Fruit fly (Drosophila melanogaster) whole organism, prepupa: ENCODE measurements around the gene mbo.

Experiments used
- Blimp-1 ChIP-seq: fragments of 200-800 bp; sonication (Bioruptor generic); optimal IDR thresholded peaks from 3 replicates; lab custom pipeline; 2017; ENCODE audit warnings: missing biosample characterization, missing genetic modification characterization, mild to moderate bottlenecking, moderate library complexity, missing genetic modification reagents
- CG11762 ChIP-seq: fragments of 200-800 bp; sonication (Bioruptor generic); optimal IDR thresholded peaks from 3 replicates; lab custom pipeline; 2016; ENCODE audit warnings: missing biosample characterization, missing genetic modification characterization; ENCODE audit not compliant: insufficient read depth
- CG11902 ChIP-seq: fragments of 200-800 bp; sonication (Bioruptor generic); optimal IDR thresholded peaks from 3 replicates; lab custom pipeline; 2016; ENCODE audit warnings: missing biosample characterization, missing genetic modification characterization
- CG15336 ChIP-seq: fragments of 200-800 bp; sonication (Bioruptor generic); IDR thresholded peaks from 2 replicates; pipeline ENCODE4 v1.3.6; 2022; ENCODE audit warnings: missing biosample characterization, missing genetic modification characterization
- CG1621 ChIP-seq: fragments of 200-800 bp; sonication (Bioruptor generic); optimal IDR thresholded peaks from 3 replicates; lab custom pipeline; 2018; ENCODE audit warnings: missing biosample characterization, mild to moderate bottlenecking, missing genetic modification characterization
- CG16779 ChIP-seq: fragments of 200-800 bp; sonication (Bioruptor generic); optimal IDR thresholded peaks from 3 replicates; lab custom pipeline; 2017; ENCODE audit warnings: missing biosample characterization, mild to moderate bottlenecking, missing genetic modification characterization
- CG3032 ChIP-seq: fragments of 200-800 bp; optimal IDR thresholded peaks from 2 replicates; lab custom pipeline; 2019; ENCODE audit warnings: missing biosample characterization, mild to moderate bottlenecking, missing genetic modification characterization, moderate library complexity
- CG32006 ChIP-seq: fragments of 200-800 bp; sonication (Bioruptor generic); optimal IDR thresholded peaks from 3 replicates; lab custom pipeline; 2017; ENCODE audit warnings: missing biosample characterization, mild to moderate bottlenecking, missing genetic modification characterization
- CG34406 ChIP-seq: fragments of 200-800 bp; sonication (Bioruptor generic); optimal IDR thresholded peaks from 3 replicates; lab custom pipeline; 2016; ENCODE audit warnings: missing biosample characterization, missing genetic modification characterization
- CG6163 ChIP-seq: fragments of 200-800 bp; sonication (Bioruptor generic); IDR thresholded peaks from 3 replicates; pipeline ENCODE4 v1.3.6; 2022; ENCODE audit warnings: missing biosample characterization, missing genetic modification characterization
- CG6792 ChIP-seq: fragments of 200-800 bp; sonication (Bioruptor generic); optimal IDR thresholded peaks from 3 replicates; lab custom pipeline; 2016; ENCODE audit warnings: missing biosample characterization, missing genetic modification characterization
- CG6808 ChIP-seq: fragments of 200-800 bp; sonication (Bioruptor generic); optimal IDR thresholded peaks from 3 replicates; lab custom pipeline; 2017; ENCODE audit warnings: missing biosample characterization, missing genetic modification characterization, mild to moderate bottlenecking, moderate library complexity, missing genetic modification reagents
- CG6854 ChIP-seq: fragments of 200-800 bp; sonication (Bioruptor generic); optimal IDR thresholded peaks from 2 replicates; lab custom pipeline; 2017; ENCODE audit warnings: missing biosample characterization, mild to moderate bottlenecking, missing genetic modification characterization
- CG7368 ChIP-seq: fragments of 200-800 bp; sonication (Bioruptor generic); optimal IDR thresholded peaks from 3 replicates; lab custom pipeline; 2016; ENCODE audit warnings: missing biosample characterization, missing genetic modification characterization
- CG8119 ChIP-seq: fragments of 200-800 bp; sonication (Bioruptor generic); IDR thresholded peaks from 3 replicates; pipeline ENCODE4 v1.3.6; 2022; ENCODE audit warnings: missing biosample characterization, missing genetic modification characterization
- Eip75B ChIP-seq: fragments of 200-800 bp; sonication (Bioruptor generic); optimal IDR thresholded peaks from 3 replicates; lab custom pipeline; 2016; ENCODE audit warnings: missing biosample characterization, missing genetic modification characterization
- Eip78C ChIP-seq: fragments of 200-800 bp; sonication (Bioruptor generic); peaks from one replicate; lab custom pipeline; 2016; ENCODE audit warnings: missing biosample characterization, missing genetic modification characterization
- Ets96B ChIP-seq: fragments of 200-800 bp; optimal IDR thresholded peaks from 2 replicates; lab custom pipeline; 2019; ENCODE audit warnings: missing biosample characterization, mild to moderate bottlenecking, missing genetic modification characterization, moderate library complexity
- Gug ChIP-seq: fragments of 200-800 bp; sonication (Bioruptor generic); IDR thresholded peaks from 2 replicates; pipeline ENCODE4 v1.3.6; 2022; ENCODE audit warnings: missing biosample characterization, missing genetic modification characterization
- Hr38 ChIP-seq: sonication (Bioruptor generic); optimal IDR thresholded peaks from 2 replicates; lab custom pipeline; 2016; ENCODE audit warnings: missing biosample characterization, missing genetic modification characterization
- Hr4 ChIP-seq: fragments of 200-800 bp; sonication (Bioruptor generic); optimal IDR thresholded peaks from 3 replicates; lab custom pipeline; 2016; ENCODE audit warnings: missing biosample characterization, missing genetic modification characterization
- Lpt ChIP-seq: fragments of 200-800 bp; sonication (Bioruptor generic); optimal IDR thresholded peaks from 3 replicates; lab custom pipeline; 2016; ENCODE audit warnings: missing biosample characterization, missing genetic modification characterization
- Met ChIP-seq: fragments of 200-800 bp; sonication (Bioruptor generic); optimal IDR thresholded peaks from 3 replicates; lab custom pipeline; 2016; ENCODE audit warnings: missing biosample characterization, missing genetic modification characterization
- Sox102F ChIP-seq: fragments of 200-800 bp; sonication (Bioruptor generic); optimal IDR thresholded peaks from 2 replicates; lab custom pipeline; 2016; ENCODE audit warnings: missing biosample characterization, mild to moderate bottlenecking, missing genetic modification characterization
- Sox14 ChIP-seq: fragments of 200-800 bp; sonication (Bioruptor generic); optimal IDR thresholded peaks from 3 replicates; lab custom pipeline; 2016; ENCODE audit warnings: missing biosample characterization, missing genetic modification characterization
- Sox15 ChIP-seq: fragments of 200-800 bp; sonication (Bioruptor generic); optimal IDR thresholded peaks from 3 replicates; lab custom pipeline; 2016; ENCODE audit warnings: missing biosample characterization, missing genetic modification characterization
- dac ChIP-seq: fragments of 200-800 bp; sonication (Bioruptor generic); optimal IDR thresholded peaks from 2 replicates; lab custom pipeline; 2017; ENCODE audit warnings: missing biosample characterization, mild to moderate bottlenecking, missing genetic modification characterization
- eg ChIP-seq: fragments of 200-800 bp; sonication (Bioruptor generic); IDR thresholded peaks from 3 replicates; pipeline ENCODE4 v1.3.6; 2022; ENCODE audit warnings: missing biosample characterization, missing genetic modification characterization
- esn ChIP-seq: fragments of 200-800 bp; sonication (Bioruptor generic); optimal IDR thresholded peaks from 2 replicates; lab custom pipeline; 2016; ENCODE audit warnings: missing biosample characterization, mild to moderate bottlenecking, missing genetic modification characterization, moderate library complexity
- fd59A ChIP-seq: fragments of 200-800 bp; sonication (Bioruptor generic); optimal IDR thresholded peaks from 2 replicates; lab custom pipeline; 2017; ENCODE audit warnings: missing biosample characterization, mild to moderate bottlenecking, missing genetic modification characterization, missing genetic modification reagents
- fd85E ChIP-seq: fragments of 200-800 bp; sonication (Bioruptor generic); optimal IDR thresholded peaks from 3 replicates; lab custom pipeline; 2016; ENCODE audit warnings: missing biosample characterization, missing genetic modification characterization
- fkh ChIP-seq: fragments of 200-800 bp; sonication (Bioruptor generic); optimal IDR thresholded peaks from 3 replicates; lab custom pipeline; 2017; ENCODE audit warnings: missing biosample characterization, mild to moderate bottlenecking, missing genetic modification characterization, moderate library complexity
- pdm3 ChIP-seq: fragments of 200-800 bp; sonication (Bioruptor generic); optimal IDR thresholded peaks from 3 replicates; lab custom pipeline; 2016; ENCODE audit warnings: missing biosample characterization, missing genetic modification characterization
- salr ChIP-seq, 2 experiments: fragments of 200-800 bp; sonication (Bioruptor generic); optimal IDR thresholded peaks; 3 replicates each; lab custom pipeline; 2016 to 2018; ENCODE audit warnings: missing biosample characterization in 2 of 2, missing genetic modification characterization in 2 of 2, mild to moderate bottlenecking in 1 of 2
- spab ChIP-seq: fragments of 200-800 bp; sonication (Bioruptor generic); optimal IDR thresholded peaks from 2 replicates; lab custom pipeline; 2017; ENCODE audit warnings: missing biosample characterization, mild to moderate bottlenecking, missing genetic modification characterization, missing genetic modification reagents
- svp ChIP-seq: fragments of 200-800 bp; sonication (Bioruptor generic); peaks from one replicate; lab custom pipeline; 2016; ENCODE audit warnings: missing biosample characterization, missing genetic modification characterization
- vri ChIP-seq: fragments of 200-800 bp; sonication (Bioruptor generic); optimal IDR thresholded peaks from 3 replicates; lab custom pipeline; 2016; ENCODE audit warnings: missing biosample characterization, mild to moderate bottlenecking, missing genetic modification characterization

The mbo gene

dm6 chr3R:12722392-12722914 is 43.6 kb upstream of the mbo start, which contains the start of gene Men (continued):
- TF ChIP-seq salr (GFP tag; optimal IDR thresholded peaks at IDR 0.05; lab: Kevin White, UChicago) (peak in 1 of 2 experiments; percentile 55), dac (GFP tag; lab: Kevin White, UChicago) (no peak), CG6792 (GFP tag; lab: Kevin White, UChicago) (peak; percentile 59), CG6808 (peak; percentile 41), Eip75B (GFP tag; lab: Kevin White, UChicago) (peak; percentile 27), fd59A (GFP tag; lab: Kevin White, UChicago) (peak; percentile 42), CG32006 (peak; percentile 73), Blimp-1 (GFP tag; lab: Kevin White, UChicago) (peak; percentile 5), CG6854 (GFP tag; lab: Kevin White, UChicago) (no peak), Gug (peak; percentile 52; the same call in 1 of the 2 replicates), Lpt (peak; percentile 49), CG16779 (tag; lab: Kevin White, UChicago) (peak; percentile 24), Ets96B (peak; percentile 54), vri (peak; percentile 25), CG7368 (GFP tag; lab: Kevin White, UChicago) (peak; percentile 21), CG11762 (GFP tag; lab: Kevin White, UChicago) (peak; percentile 47)

- TF ChIP-seq CG15336 (GFP tag; lab: Robert Waterston, UW): 0 out of 2 replicates have a peak, but pooled peaks have one; percentile 31
- peak; percentile 79 for TF ChIP-seq Eip78C (GFP tag; lab: Kevin White, UChicago)
- peak in 1 of 2 experiments; percentile 13 for TF ChIP-seq salr (GFP tag; optimal IDR thresholded peaks at IDR 0.05; lab: Kevin White, UChicago)
- peak; percentile 7 for TF ChIP-seq CG32006
- peak; percentile 14 for TF ChIP-seq Hr4 (GFP tag; lab: Kevin White, UChicago)
- TF ChIP-seq svp: peak; percentile 96
- TF ChIP-seq esn (GFP tag; lab: Kevin White, UChicago): no peak
- TF ChIP-seq Blimp-1 (GFP tag; lab: Kevin White, UChicago): no peak
- TF ChIP-seq eg (GFP tag; lab: Robert Waterston, UW): no peak
- TF ChIP-seq CG6808: no peak
- TF ChIP-seq CG7368 (GFP tag; lab: Kevin White, UChicago): no peak
- TF ChIP-seq Sox14 (GFP tag; lab: Kevin White, UChicago): no peak
- no peak for TF ChIP-seq Sox102F (GFP tag; lab: Kevin White, UChicago)
- no peak for TF ChIP-seq Sox15 (GFP tag; lab: Kevin White, UChicago)
- TF ChIP-seq CG8119 (GFP tag; lab: Robert Waterston, UW): no peak
- peak; percentile 24 for TF ChIP-seq CG34406 (GFP tag; lab: Kevin White, UChicago)
- TF ChIP-seq Eip75B (GFP tag; lab: Kevin White, UChicago): no peak
- peak; percentile 3 for TF ChIP-seq CG6792 (GFP tag; lab: Kevin White, UChicago)
- no peak for TF ChIP-seq Hr38
- TF ChIP-seq pdm3: peak; percentile 21
- TF ChIP-seq fkh: no peak
- TF ChIP-seq vri: no peak
- peak; percentile 26 for TF ChIP-seq Ets96B
- TF ChIP-seq CG11762 (GFP tag; lab: Kevin White, UChicago): no peak
- no peak for TF ChIP-seq spab
- TF ChIP-seq Met: no peak
- TF ChIP-seq CG3032 (tag; lab: Kevin White, UChicago): no peak
- TF ChIP-seq CG6163 (GFP tag; lab: Robert Waterston, UW): peak; percentile 51; the same call in 1 of the 3 replicates
- TF ChIP-seq CG11902 (GFP tag; lab: Kevin White, UChicago): no peak
- TF ChIP-seq fd85E (GFP tag; lab: Kevin White, UChicago): no peak
- TF ChIP-seq Gug: no peak
- TF ChIP-seq CG1621 (tag; lab: Kevin White, UChicago): no peak
Measured at dm6 chr3R:12720344-12721200, 41.7 kb upstream of the mbo start.
